Worm (Caenorhabditis elegans) whole organism, late embryonic: ENCODE results near the gene dhs-19.

Experiments used
- C08G9.2 ChIP-seq: sonication (generic microtip); optimal IDR thresholded peaks from 2 replicates; lab custom pipeline; 2016; ENCODE audit warnings: mild to moderate bottlenecking, missing genetic modification characterization, moderate library complexity, missing compliant biosample characterization
- C38D4.7 ChIP-seq: fragments of 200-800 bp; sonication (Bioruptor generic); optimal IDR thresholded peaks from 2 replicates; lab custom pipeline; 2018; ENCODE audit warnings: mild to moderate bottlenecking, missing genetic modification characterization, moderate library complexity, missing compliant biosample characterization
- F13H6.1 ChIP-seq: sonication (generic microtip); optimal IDR thresholded peaks from 2 replicates; lab custom pipeline; 2016; ENCODE audit warnings: missing genetic modification characterization, missing compliant biosample characterization
- K02D7.2 ChIP-seq: sonication (generic microtip); optimal IDR thresholded peaks from 2 replicates; lab custom pipeline; 2017; ENCODE audit warnings: mild to moderate bottlenecking, missing genetic modification characterization, missing compliant biosample characterization
- K09A11.1 ChIP-seq: sonication (generic microtip); optimal IDR thresholded peaks from 2 replicates; lab custom pipeline; 2017; ENCODE audit warnings: antibody characterized with exemption, mild to moderate bottlenecking, missing genetic modification characterization, missing compliant biosample characterization; ENCODE audit not compliant: insufficient read depth
- T23F11.4 ChIP-seq: fragments of 200-800 bp; sonication (Bioruptor generic); optimal IDR thresholded peaks from 2 replicates; lab custom pipeline; 2018; ENCODE audit warnings: mild to moderate bottlenecking, missing genetic modification characterization, missing compliant biosample characterization
- Y22D7AL.16 ChIP-seq: sonication (generic microtip); optimal IDR thresholded peaks from 2 replicates; lab custom pipeline; 2016; ENCODE audit warnings: missing genetic modification characterization, missing compliant biosample characterization
- ama-1 ChIP-seq: fragments of 150-350 bp; optimal IDR thresholded peaks from 2 replicates; lab custom pipeline; 2014
- ceh-14 ChIP-seq: sonication (generic microtip); optimal IDR thresholded peaks from 2 replicates; lab custom pipeline; 2016; ENCODE audit warnings: missing genotype, missing genetic modification characterization, missing compliant biosample characterization
- ceh-18 ChIP-seq: sonication (generic microtip); optimal IDR thresholded peaks from 2 replicates; lab custom pipeline; 2016; ENCODE audit warnings: missing genetic modification characterization, missing compliant biosample characterization
- ceh-2 ChIP-seq: sonication (generic microtip); optimal IDR thresholded peaks from 2 replicates; lab custom pipeline; 2016; ENCODE audit warnings: missing genotype, missing genetic modification characterization, missing compliant biosample characterization
- ceh-22 ChIP-seq: sonication (generic microtip); optimal IDR thresholded peaks from 2 replicates; lab custom pipeline; 2017; ENCODE audit warnings: missing biosample characterization, missing genetic modification characterization
- ceh-24 ChIP-seq: sonication (generic microtip); optimal IDR thresholded peaks from 2 replicates; lab custom pipeline; 2016; ENCODE audit warnings: mild to moderate bottlenecking, missing genetic modification characterization, missing compliant biosample characterization
- ceh-31 ChIP-seq: sonication (generic microtip); optimal IDR thresholded peaks from 2 replicates; lab custom pipeline; 2016; ENCODE audit warnings: missing genetic modification characterization, missing compliant biosample characterization
- ceh-34 ChIP-seq: sonication (generic microtip); optimal IDR thresholded peaks from 2 replicates; lab custom pipeline; 2016; ENCODE audit warnings: mild to moderate bottlenecking, missing genetic modification characterization, missing compliant biosample characterization
- ceh-48 ChIP-seq: sonication (generic microtip); optimal IDR thresholded peaks from 2 replicates; lab custom pipeline; 2016; ENCODE audit warnings: missing genetic modification characterization, inconsistent platforms, missing compliant biosample characterization
- ceh-6 ChIP-seq: fragments of 200-800 bp; sonication (Bioruptor generic); optimal IDR thresholded peaks from 2 replicates; lab custom pipeline; 2018; ENCODE audit warnings: mild to moderate bottlenecking, missing genetic modification characterization, missing compliant biosample characterization
- ceh-9 ChIP-seq: sonication (generic microtip); optimal IDR thresholded peaks from 2 replicates; lab custom pipeline; 2016; ENCODE audit warnings: mild to moderate bottlenecking, missing genetic modification characterization, inconsistent platforms, missing compliant biosample characterization
- dmd-4 ChIP-seq: sonication (generic microtip); optimal IDR thresholded peaks from 2 replicates; lab custom pipeline; 2016; ENCODE audit warnings: borderline replicate concordance, missing genetic modification characterization, missing compliant biosample characterization
- elt-2 ChIP-seq: sonication (generic microtip); optimal IDR thresholded peaks from 2 replicates; lab custom pipeline; 2016; ENCODE audit warnings: missing genetic modification reagents, missing genetic modification characterization, missing compliant biosample characterization
- ets-4 ChIP-seq: sonication (generic microtip); optimal IDR thresholded peaks from 2 replicates; lab custom pipeline; 2016; ENCODE audit warnings: missing genetic modification characterization, missing compliant biosample characterization
- eyg-1 ChIP-seq: sonication (generic microtip); optimal IDR thresholded peaks from 2 replicates; lab custom pipeline; 2016; ENCODE audit warnings: missing genotype, missing genetic modification characterization, missing compliant biosample characterization
- fax-1 ChIP-seq: sonication (generic microtip); optimal IDR thresholded peaks from 2 replicates; lab custom pipeline; 2016; ENCODE audit warnings: missing genotype, missing genetic modification characterization, missing compliant biosample characterization
- fkh-10 ChIP-seq: fragments of 150-350 bp; optimal IDR thresholded peaks from 2 replicates; lab custom pipeline; 2014; ENCODE audit warnings: missing biosample characterization, missing genetic modification reagents, missing genetic modification characterization
- fkh-6 ChIP-seq: sonication (generic microtip); optimal IDR thresholded peaks from 2 replicates; lab custom pipeline; 2016; ENCODE audit warnings: missing genetic modification characterization, missing compliant biosample characterization
- gmeb-2 ChIP-seq: sonication (generic microtip); optimal IDR thresholded peaks from 2 replicates; lab custom pipeline; 2016; ENCODE audit warnings: missing genetic modification characterization, inconsistent platforms, missing compliant biosample characterization
- hlh-13 ChIP-seq: fragments of 200-800 bp; sonication (Bioruptor generic); optimal IDR thresholded peaks from 2 replicates; lab custom pipeline; 2018; ENCODE audit warnings: mild to moderate bottlenecking, missing genetic modification characterization, missing compliant biosample characterization
- hlh-30 ChIP-seq: sonication (generic microtip); optimal IDR thresholded peaks from 2 replicates; lab custom pipeline; 2017; ENCODE audit warnings: antibody characterized with exemption, missing genetic modification characterization, missing compliant biosample characterization; ENCODE audit not compliant: insufficient read depth
- hlh-6 ChIP-seq: sonication (generic microtip); optimal IDR thresholded peaks from 2 replicates; lab custom pipeline; 2016; ENCODE audit warnings: missing genotype, missing genetic modification characterization, missing compliant biosample characterization
- lim-6 ChIP-seq: sonication (generic microtip); optimal IDR thresholded peaks from 2 replicates; lab custom pipeline; 2016; ENCODE audit warnings: missing genetic modification characterization, missing compliant biosample characterization
- lin-11 ChIP-seq: fragments of 200-800 bp; sonication (Bioruptor generic); optimal IDR thresholded peaks from 2 replicates; lab custom pipeline; 2018; ENCODE audit warnings: mild to moderate bottlenecking, missing genetic modification characterization, missing compliant biosample characterization
- madf-2 ChIP-seq: sonication (generic microtip); optimal IDR thresholded peaks from 2 replicates; lab custom pipeline; 2017; ENCODE audit warnings: missing genetic modification characterization, missing compliant biosample characterization
- nfya-1 ChIP-seq: sonication (generic microtip); optimal IDR thresholded peaks from 2 replicates; lab custom pipeline; 2017; ENCODE audit warnings: missing genetic modification characterization, mild to moderate bottlenecking, missing compliant biosample characterization, antibody characterized with exemption, moderate library complexity
- nhr-11 ChIP-seq: fragments of 150-350 bp; optimal IDR thresholded peaks from 2 replicates; lab custom pipeline; 2014; ENCODE audit warnings: missing biosample characterization, missing genetic modification characterization
- npax-4 ChIP-seq: sonication (generic microtip); optimal IDR thresholded peaks from 2 replicates; lab custom pipeline; 2016; ENCODE audit warnings: missing genetic modification characterization, missing compliant biosample characterization
- odd-2 ChIP-seq: sonication (generic microtip); optimal IDR thresholded peaks from 2 replicates; lab custom pipeline; 2017; ENCODE audit warnings: antibody characterized with exemption, mild to moderate bottlenecking, missing genetic modification characterization, missing compliant biosample characterization
- pat-9 ChIP-seq: fragments of 200-800 bp; sonication (Bioruptor generic); optimal IDR thresholded peaks from 2 replicates; lab custom pipeline; 2018; ENCODE audit warnings: mild to moderate bottlenecking, missing genetic modification characterization, moderate library complexity, missing compliant biosample characterization
- pax-1 ChIP-seq: fragments of 150-350 bp; optimal IDR thresholded peaks from 2 replicates; lab custom pipeline; 2014; ENCODE audit warnings: missing biosample characterization, missing genetic modification characterization
- pha-2 ChIP-seq: sonication (generic microtip); optimal IDR thresholded peaks from 2 replicates; lab custom pipeline; 2017; ENCODE audit warnings: mild to moderate bottlenecking, missing genetic modification characterization, missing compliant biosample characterization
- pha-4 ChIP-seq: fragments of 150-350 bp; optimal IDR thresholded peaks from 2 replicates; lab custom pipeline; 2018; ENCODE audit warnings: missing biosample characterization, missing genetic modification reagents, missing genetic modification characterization
- pqm-1 ChIP-seq: sonication (generic microtip); optimal IDR thresholded peaks from 2 replicates; lab custom pipeline; 2016; ENCODE audit warnings: missing genetic modification characterization, missing compliant biosample characterization
- pros-1 ChIP-seq: fragments of 150-350 bp; optimal IDR thresholded peaks from 2 replicates; lab custom pipeline; 2014; ENCODE audit warnings: missing biosample characterization, missing genetic modification reagents, missing genetic modification characterization
- ref-2 ChIP-seq: sonication (generic microtip); optimal IDR thresholded peaks from 2 replicates; lab custom pipeline; 2016; ENCODE audit warnings: missing genetic modification characterization, missing compliant biosample characterization
- rnt-1 ChIP-seq: sonication (generic microtip); optimal IDR thresholded peaks from 2 replicates; lab custom pipeline; 2016; ENCODE audit warnings: missing genetic modification characterization, missing compliant biosample characterization
- sdc-2 ChIP-seq: sonication (generic microtip); optimal IDR thresholded peaks from 2 replicates; lab custom pipeline; 2016; ENCODE audit warnings: missing genotype, missing genetic modification characterization, missing compliant biosample characterization
- sox-4 ChIP-seq: sonication (generic microtip); optimal IDR thresholded peaks from 2 replicates; lab custom pipeline; 2017; ENCODE audit warnings: mild to moderate bottlenecking, missing genetic modification characterization, inconsistent platforms, missing compliant biosample characterization
- syd-9 ChIP-seq: sonication (generic microtip); optimal IDR thresholded peaks from 2 replicates; lab custom pipeline; 2016; ENCODE audit warnings: mild to moderate bottlenecking, missing genetic modification characterization, moderate library complexity, missing compliant biosample characterization
- tbx-7 ChIP-seq: sonication (generic microtip); optimal IDR thresholded peaks from 2 replicates; lab custom pipeline; 2016; ENCODE audit warnings: missing genotype, missing genetic modification characterization, missing compliant biosample characterization
- ttx-3 ChIP-seq: sonication (generic microtip); optimal IDR thresholded peaks from 2 replicates; lab custom pipeline; 2016; ENCODE audit warnings: missing genetic modification reagents, missing genetic modification characterization, missing compliant biosample characterization
- unc-3 ChIP-seq, 2 experiments: fragments of 200-800 bp in 1 of 2; sonication (Bioruptor generic) in 1 of 2; sonication (generic microtip) in 1 of 2; conservative IDR thresholded peaks in 1 of 2; optimal IDR thresholded peaks in 1 of 2; 2 replicates each; pipeline versions ENCODE4 v1.3.6 to Lab custom; 2016 to 2022; ENCODE audit warnings: missing compliant biosample characterization in 2 of 2, missing genetic modification characterization in 2 of 2, missing genetic modification reagents in 1 of 2
- unc-55 ChIP-seq: sonication (generic microtip); optimal IDR thresholded peaks from 2 replicates; lab custom pipeline; 2017; ENCODE audit warnings: missing biosample characterization, missing genetic modification reagents, missing genetic modification characterization
- unc-86 ChIP-seq: sonication (generic microtip); optimal IDR thresholded peaks from 2 replicates; lab custom pipeline; 2016; ENCODE audit warnings: missing genetic modification characterization, missing compliant biosample characterization
- zip-5 ChIP-seq: sonication (generic microtip); optimal IDR thresholded peaks from 2 replicates; lab custom pipeline; 2016; ENCODE audit warnings: missing genetic modification characterization, missing compliant biosample characterization
- ztf-16 ChIP-seq: sonication (generic microtip); optimal IDR thresholded peaks from 2 replicates; lab custom pipeline; 2017; ENCODE audit warnings: missing genetic modification characterization, missing compliant biosample characterization

Gene dhs-19

DNA sequence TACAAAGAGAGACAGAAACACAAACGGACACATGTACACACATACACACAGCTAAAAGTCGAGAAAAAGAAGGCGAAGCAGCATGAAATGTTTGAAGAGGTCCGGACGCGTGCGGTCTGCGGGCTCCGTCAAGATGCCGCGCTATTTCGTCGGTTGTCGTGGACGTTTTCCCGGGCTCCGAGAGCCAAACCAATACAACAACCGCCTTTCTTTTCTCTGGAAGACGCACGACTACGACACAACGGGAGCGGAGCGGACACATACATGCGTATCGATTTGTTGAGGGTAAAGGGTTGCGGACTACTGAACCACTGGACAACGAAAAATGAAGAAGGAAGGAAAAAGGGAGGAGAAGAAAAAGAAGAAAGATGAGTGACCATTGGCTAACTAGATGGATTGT, 44.9 kb downstream of the dhs-19 start:
- TF ChIP-seq K02D7.2 (no peak), unc-86 (tag; lab: Kevin White, UChicago) (no peak), ets-4 (tag; lab: Kevin White, UChicago) (no peak), pqm-1 (tag; lab: Kevin White, UChicago) (no peak), ztf-16 (tag; lab: Kevin White, UChicago) (no peak), unc-55 (no peak), lim-6 (no peak), ama-1 (lab: Kevin White, UChicago) (no peak), hlh-13 (GFP tag; lab: Kevin White, UChicago) (no peak), madf-2 (tag; lab: Kevin White, UChicago) (no peak), hlh-30 (tag; lab: Kevin White, UChicago) (no peak), elt-2 (tag; lab: Kevin White, UChicago) (no peak), zip-5 (no peak), dmd-4 (tag; lab: Kevin White, UChicago) (no peak), ceh-9 (tag; lab: Kevin White, UChicago) (no peak), ceh-6 (GFP tag; lab: Kevin White, UChicago) (no peak), pat-9 (no peak), ceh-34 (tag; lab: Kevin White, UChicago) (peak; percentile 39), ceh-14 (tag; lab: Kevin White, UChicago) (peak; percentile 44), rnt-1 (no peak), npax-4 (no peak), Y22D7AL.16 (tag; lab: Kevin White, UChicago) (no peak), tbx-7 (tag; lab: Kevin White, UChicago) (no peak), hlh-6 (tag; lab: Kevin White, UChicago) (no peak), gmeb-2 (no peak), ceh-22 (tag; lab: Kevin White, UChicago) (no peak), sdc-2 (peak; percentile 7), ceh-24 (tag; lab: Kevin White, UChicago) (no peak), fkh-6 (tag; lab: Kevin White, UChicago) (no peak), T23F11.4 (no peak), pax-1 (tag; lab: Kevin White, UChicago) (no peak), lin-11 (tag; lab: Kevin White, UChicago) (no peak), K09A11.1 (tag; lab: Kevin White, UChicago) (no peak), C08G9.2 (tag; lab: Kevin White, UChicago) (peak; percentile 17), ceh-18 (tag; lab: Kevin White, UChicago) (peak; percentile 6), F13H6.1 (tag; lab: Kevin White, UChicago) (peak; percentile 28), ceh-2 (tag; lab: Kevin White, UChicago) (no peak), pha-2 (tag; lab: Kevin White, UChicago) (no peak), syd-9 (tag; lab: Kevin White, UChicago) (no peak), nhr-11 (tag; lab: Kevin White, UChicago) (no peak), ttx-3 (tag; lab: Kevin White, UChicago) (no peak), pros-1 (tag; lab: Kevin White, UChicago) (no peak), fax-1 (no peak), ceh-31 (tag; lab: Kevin White, UChicago) (peak; percentile 51), odd-2 (tag; lab: Kevin White, UChicago) (no peak), ceh-48 (tag; lab: Kevin White, UChicago) (peak; percentile 89), nfya-1 (tag; lab: Kevin White, UChicago) (peak; percentile 69), pha-4 (tag; lab: Kevin White, UChicago) (no peak), sox-4 (tag; lab: Kevin White, UChicago) (no peak), fkh-10 (GFP tag; lab: Kevin White, UChicago) (no peak), ref-2 (tag; lab: Kevin White, UChicago) (peak; percentile 62), eyg-1 (no peak), unc-3 (GFP tag; conservative IDR thresholded peaks at IDR 0.05; lab: Robert Waterston, UW) (no peak), unc-3 (tag; optimal IDR thresholded peaks at IDR 0.05; lab: Kevin White, UChicago) (no peak), C38D4.7 (no peak)
